Fruit fly (Drosophila melanogaster) whole organism: ENCODE measurements around the gene Mlp84B.

ENCODE experiments used
- CG8478 ChIP-seq: fragments of >200 bp; optimal IDR thresholded peaks from 2 replicates; lab custom pipeline; 2018; ENCODE audit warnings: inconsistent platforms
- EcR ChIP-seq, 2 experiments: fragments of >200 bp; optimal IDR thresholded peaks; 2 replicates each; lab custom pipeline; 2017; ENCODE audit warnings: missing biosample characterization in 2 of 2, missing genetic modification characterization in 2 of 2, missing genetic modification reagents in 2 of 2
- pan ChIP-seq: fragments of >200 bp; optimal IDR thresholded peaks from 2 replicates; lab custom pipeline; 2017
- psq ChIP-seq: fragments of >200 bp; optimal IDR thresholded peaks from 2 replicates; lab custom pipeline; 2017

- TF ChIP-seq psq (lab: Kevin White, UChicago) (no peak), CG8478 (lab: Kevin White, UChicago) (no peak), pan (lab: Kevin White, UChicago) (no peak), EcR (GFP tag; optimal IDR thresholded peaks at IDR 0.05; lab: Kevin White, UChicago) (no peak)
Observed at dm6 chr3R:7116511-7116910, 1.0 kb downstream of the Mlp84B start.
